Worm (Caenorhabditis elegans): ENCODE results near the gene chup-1.
A peak's percentile ranks its signal among the peaks of the same experiment; 100 is the strongest.

Gene chup-1

ce11 chrX:8806070-8806799 is 14.3 kb downstream of the chup-1 start, which contains the start of gene R04E5.8 (continued):
- TF ChIP-seq nhr-237 (tag; optimal IDR thresholded peaks at IDR 0.05), result no peak
- TF ChIP-seq blmp-1 (tag; optimal IDR thresholded peaks at IDR 0.05; ENCODE audit: insufficient read depth), result no peak
- no peak for TF ChIP-seq elt-1 (tag; optimal IDR thresholded peaks at IDR 0.05)
- TF ChIP-seq lin-39 (tag; optimal IDR thresholded peaks at IDR 0.05), result no peak
- TF ChIP-seq ZK546.5 (tag; optimal IDR thresholded peaks at IDR 0.05), result no peak
- TF ChIP-seq peb-1 (tag; optimal IDR thresholded peaks at IDR 0.05), result no peak
- no peak for TF ChIP-seq ztf-1 (GFP tag; conservative IDR thresholded peaks at IDR 0.05)
- no peak for TF ChIP-seq nhr-12 (tag; optimal IDR thresholded peaks at IDR 0.05)
- no peak for TF ChIP-seq elt-3 (tag; optimal IDR thresholded peaks at IDR 0.05)
- no peak for TF ChIP-seq skn-1 (tag; optimal IDR thresholded peaks at IDR 0.05)
- TF ChIP-seq sma-9 (GFP tag; optimal IDR thresholded peaks at IDR 0.05), result peak; percentile 18
- no peak for TF ChIP-seq sma-9 (tag; optimal IDR thresholded peaks at IDR 0.05)
- peak; percentile 41 for TF ChIP-seq F13H6.1 (tag; optimal IDR thresholded peaks at IDR 0.05)
- TF ChIP-seq mbf-1 (tag; optimal IDR thresholded peaks at IDR 0.05), result no peak

ce11 chrX:8808740-8809139 is 16.8 kb downstream of the chup-1 start:
- TF ChIP-seq nhr-77 (tag; optimal IDR thresholded peaks at IDR 0.05) (no peak), unc-55 (GFP tag; optimal IDR thresholded peaks at IDR 0.05) (peak; percentile 36), Y55F3AM.14 (GFP tag; optimal IDR thresholded peaks at IDR 0.05) (no peak), gmeb-1 (tag; optimal IDR thresholded peaks at IDR 0.05) (no peak), nhr-237 (tag; optimal IDR thresholded peaks at IDR 0.05) (no peak)

ce11 chrX:8810908-8811307 is 18.9 kb downstream of the chup-1 start, which contains the start of gene R04E5.9:
Gene R04E5.9 (minus strand): TSS chrX:8811142.
- peak; percentile 48 for TF ChIP-seq mab-5 (tag; optimal IDR thresholded peaks at IDR 0.05)
- no peak for TF ChIP-seq nhr-10 (tag; optimal IDR thresholded peaks at IDR 0.05)
- TF ChIP-seq ceh-82 (tag; optimal IDR thresholded peaks at IDR 0.05), result peak; percentile 33
- no peak for TF ChIP-seq elt-3 (tag; optimal IDR thresholded peaks at IDR 0.05)
- TF ChIP-seq unc-39 (tag; optimal IDR thresholded peaks at IDR 0.05), result no peak
- TF ChIP-seq egl-27 (tag; optimal IDR thresholded peaks at IDR 0.05), result peak; percentile 86
- peak; percentile 77 for TF ChIP-seq zag-1 (tag; optimal IDR thresholded peaks at IDR 0.05)
- TF ChIP-seq lin-13 (GFP tag; optimal IDR thresholded peaks at IDR 0.05), result peak; percentile 83
- TF ChIP-seq fos-1 (tag; optimal IDR thresholded peaks at IDR 0.05), result peak; percentile 92
- TF ChIP-seq aly-2 (tag; optimal IDR thresholded peaks at IDR 0.05), result no peak
- peak; percentile 94 for TF ChIP-seq crh-2 (tag; optimal IDR thresholded peaks at IDR 0.05)
- peak; percentile 84 to 95 for TF ChIP-seq mdl-1 (tag; optimal IDR thresholded peaks at IDR 0.05)
- peak; percentile 93 for TF ChIP-seq nhr-129 (tag; optimal IDR thresholded peaks at IDR 0.05)
- TF ChIP-seq blmp-1 (tag; optimal IDR thresholded peaks at IDR 0.05; ENCODE audit: insufficient read depth), result peak; percentile 49
- peak; percentile 90 for TF ChIP-seq sma-9 (GFP tag; optimal IDR thresholded peaks at IDR 0.05)
- TF ChIP-seq sma-9 (tag; optimal IDR thresholded peaks at IDR 0.05), result no peak
- no peak for TF ChIP-seq mbf-1 (tag; optimal IDR thresholded peaks at IDR 0.05)
- no peak for TF ChIP-seq nhr-11 (tag; optimal IDR thresholded peaks at IDR 0.05)
- peak; percentile 96 for TF ChIP-seq unc-55 (GFP tag; optimal IDR thresholded peaks at IDR 0.05)
- TF ChIP-seq nhr-237 (tag; optimal IDR thresholded peaks at IDR 0.05), result no peak
- TF ChIP-seq lin-39 (tag; optimal IDR thresholded peaks at IDR 0.05), result no peak
- TF ChIP-seq sma-3 (GFP tag; optimal IDR thresholded peaks at IDR 0.05), result peak; percentile 72
- TF ChIP-seq peb-1 (tag; optimal IDR thresholded peaks at IDR 0.05), result peak; percentile 13
- TF ChIP-seq nhr-21 (tag; optimal IDR thresholded peaks at IDR 0.05), result peak; percentile 70
- peak; percentile 81 for TF ChIP-seq sem-4 (tag; optimal IDR thresholded peaks at IDR 0.05)
- peak; percentile 41 for TF ChIP-seq ztf-4 (tag; optimal IDR thresholded peaks at IDR 0.05)
- TF ChIP-seq snpc-4 (tag; optimal IDR thresholded peaks at IDR 0.05), result peak; percentile 26
- peak; percentile 9 for TF ChIP-seq nhr-77 (tag; optimal IDR thresholded peaks at IDR 0.05)
- TF ChIP-seq lin-11 (tag; optimal IDR thresholded peaks at IDR 0.05), result peak; percentile 96
- TF ChIP-seq ztf-11 (tag; optimal IDR thresholded peaks at IDR 0.05), result no peak
- peak; percentile 80 for TF ChIP-seq Y55F3AM.14 (GFP tag; optimal IDR thresholded peaks at IDR 0.05)
- TF ChIP-seq F13H6.1 (tag; optimal IDR thresholded peaks at IDR 0.05), result peak; percentile 92
- TF ChIP-seq lsy-2 (tag; optimal IDR thresholded peaks at IDR 0.05), result peak; percentile 53 to 84
- TF ChIP-seq ceh-16 (tag; optimal IDR thresholded peaks at IDR 0.05), result no peak
- TF ChIP-seq nhr-6 (tag; optimal IDR thresholded peaks at IDR 0.05), result peak; percentile 42
- peak; percentile 94 for TF ChIP-seq C34F6.9 (tag; optimal IDR thresholded peaks at IDR 0.05)
- peak; percentile 64 for TF ChIP-seq nhr-25 (tag; optimal IDR thresholded peaks at IDR 0.05)
- TF ChIP-seq gmeb-1 (tag; optimal IDR thresholded peaks at IDR 0.05), result peak; percentile 48
- TF ChIP-seq ama-1 (optimal IDR thresholded peaks at IDR 0.05), result peak; percentile 7

Data from whole organism, L2 larva.